Worm (Caenorhabditis elegans) whole organism, mixed stage, embryonic: Measurements from ENCODE around the gene E02H9.7.

ENCODE experiments used
- bed-3 ChIP-seq: fragments of 200-800 bp; sonication (Bioruptor generic); optimal IDR thresholded peaks from 3 replicates; lab custom pipeline; 2018; ENCODE audit warnings: mild to moderate bottlenecking, missing genetic modification characterization, moderate library complexity, missing compliant biosample characterization
- blmp-1 ChIP-seq: fragments of 150-350 bp; optimal IDR thresholded peaks from 2 replicates; lab custom pipeline; 2014; ENCODE audit warnings: missing biosample characterization, missing genetic modification characterization
- ceh-39 ChIP-seq: fragments of 150-350 bp; optimal IDR thresholded peaks from 2 replicates; lab custom pipeline; 2014; ENCODE audit warnings: missing biosample characterization, missing genetic modification characterization
- ceh-43 ChIP-seq: fragments of 200-800 bp; sonication (Bioruptor generic); optimal IDR thresholded peaks from 2 replicates; lab custom pipeline; 2018; ENCODE audit warnings: mild to moderate bottlenecking, missing genetic modification characterization, moderate library complexity, missing compliant biosample characterization
- ceh-83 ChIP-seq: fragments of 200-800 bp; sonication (Bioruptor generic); optimal IDR thresholded peaks from 2 replicates; lab custom pipeline; 2018; ENCODE audit warnings: mild to moderate bottlenecking, missing genetic modification characterization, missing compliant biosample characterization
- ces-1 ChIP-seq: fragments of 150-350 bp; optimal IDR thresholded peaks from 2 replicates; lab custom pipeline; 2014; ENCODE audit warnings: missing biosample characterization, missing genetic modification reagents, missing genetic modification characterization
- cnd-1 ChIP-seq: fragments of 200-800 bp; sonication (Bioruptor generic); optimal IDR thresholded peaks from 2 replicates; lab custom pipeline; 2018; ENCODE audit warnings: mild to moderate bottlenecking, missing genetic modification characterization, missing compliant biosample characterization
- drap-1 ChIP-seq: fragments of 200-800 bp; sonication (Bioruptor generic); optimal IDR thresholded peaks from 3 replicates; lab custom pipeline; 2018; ENCODE audit warnings: mild to moderate bottlenecking, missing genetic modification characterization, missing compliant biosample characterization
- elt-1 ChIP-seq: sonication (generic microtip); optimal IDR thresholded peaks from 2 replicates; lab custom pipeline; 2017; ENCODE audit warnings: missing genetic modification characterization, mild to moderate bottlenecking, missing compliant biosample characterization, antibody characterized with exemption, moderate library complexity, borderline replicate concordance; ENCODE audit not compliant: insufficient read depth
- elt-3 ChIP-seq: fragments of 150-350 bp; optimal IDR thresholded peaks from 2 replicates; lab custom pipeline; 2014; ENCODE audit warnings: missing biosample characterization, missing genetic modification characterization
- flh-1 ChIP-seq: fragments of 200-800 bp; sonication (Bioruptor generic); optimal IDR thresholded peaks from 2 replicates; lab custom pipeline; 2018; ENCODE audit warnings: mild to moderate bottlenecking, missing genetic modification characterization, moderate library complexity, missing compliant biosample characterization
- ham-2 ChIP-seq: fragments of 200-800 bp; sonication (Bioruptor generic); optimal IDR thresholded peaks from 2 replicates; lab custom pipeline; 2018; ENCODE audit warnings: mild to moderate bottlenecking, missing genetic modification characterization, missing compliant biosample characterization
- hlh-1 ChIP-seq: fragments of 150-350 bp; optimal IDR thresholded peaks from 2 replicates; lab custom pipeline; 2014; ENCODE audit warnings: missing biosample characterization, missing genetic modification reagents, missing genetic modification characterization
- lin-13 ChIP-seq: fragments of 150-350 bp; optimal IDR thresholded peaks from 2 replicates; lab custom pipeline; 2014; ENCODE audit warnings: missing biosample characterization, missing genetic modification characterization
- lin-32 ChIP-seq: fragments of 200-800 bp; sonication (Bioruptor generic); optimal IDR thresholded peaks from 2 replicates; lab custom pipeline; 2018; ENCODE audit warnings: mild to moderate bottlenecking, missing genetic modification characterization, missing compliant biosample characterization
- lsy-2 ChIP-seq: fragments of 150-350 bp; optimal IDR thresholded peaks from 2 replicates; lab custom pipeline; 2014; ENCODE audit warnings: missing biosample characterization, missing genetic modification characterization
- mab-5 ChIP-seq: fragments of 150-350 bp; optimal IDR thresholded peaks from 2 replicates; lab custom pipeline; 2014; ENCODE audit warnings: missing biosample characterization, missing genetic modification characterization
- mep-1 ChIP-seq: fragments of 150-350 bp; optimal IDR thresholded peaks from 2 replicates; lab custom pipeline; 2017; ENCODE audit warnings: missing biosample characterization, missing genetic modification reagents, missing genetic modification characterization, inconsistent platforms
- mls-2 ChIP-seq: sonication (generic microtip); optimal IDR thresholded peaks from 2 replicates; lab custom pipeline; 2016; ENCODE audit warnings: mild to moderate bottlenecking, missing genetic modification characterization, moderate library complexity, missing compliant biosample characterization
- nhr-12 ChIP-seq: fragments of 150-350 bp; optimal IDR thresholded peaks from 2 replicates; lab custom pipeline; 2014; ENCODE audit warnings: missing biosample characterization, missing genetic modification characterization
- nhr-2 ChIP-seq: fragments of 150-350 bp; optimal IDR thresholded peaks from 2 replicates; lab custom pipeline; 2014; ENCODE audit warnings: missing biosample characterization, missing genetic modification characterization
- nhr-237 ChIP-seq: fragments of 150-350 bp; optimal IDR thresholded peaks from 2 replicates; lab custom pipeline; 2014; ENCODE audit warnings: missing biosample characterization, missing genetic modification characterization
- nhr-28 ChIP-seq: fragments of 150-350 bp; optimal IDR thresholded peaks from 2 replicates; lab custom pipeline; 2014; ENCODE audit warnings: missing biosample characterization, missing genetic modification characterization
- nhr-76 ChIP-seq: sonication (generic microtip); optimal IDR thresholded peaks from 2 replicates; lab custom pipeline; 2017; ENCODE audit warnings: missing biosample characterization, missing genetic modification characterization
- pha-4 ChIP-seq: fragments of 150-350 bp; optimal IDR thresholded peaks from 2 replicates; lab custom pipeline; 2018; ENCODE audit warnings: missing biosample characterization, missing genetic modification reagents, missing genetic modification characterization
- sem-2 ChIP-seq: fragments of 200-800 bp; sonication (Bioruptor generic); optimal IDR thresholded peaks from 2 replicates; lab custom pipeline; 2018; ENCODE audit warnings: mild to moderate bottlenecking, missing genetic modification characterization, missing compliant biosample characterization
- unc-120 ChIP-seq: sonication (generic microtip); optimal IDR thresholded peaks from 2 replicates; lab custom pipeline; 2017; ENCODE audit warnings: missing genetic modification characterization, missing compliant biosample characterization; ENCODE audit not compliant: poor library complexity, severe bottlenecking
- unc-62 ChIP-seq: fragments of 150-350 bp; optimal IDR thresholded peaks from 2 replicates; lab custom pipeline; 2014; ENCODE audit warnings: missing biosample characterization, missing genetic modification reagents, missing genetic modification characterization
- zip-8 ChIP-seq: fragments of 150-350 bp; optimal IDR thresholded peaks from 2 replicates; lab custom pipeline; 2014; ENCODE audit warnings: missing biosample characterization, missing genetic modification characterization

The E02H9.7 gene

ce11 chrIII:2445574-2446259, at the start of gene E02H9.7, which contains the start of gene klo-2:
TSS of gene E02H9.7 (minus strand) at chrIII:2445674.
TSS of gene klo-2 (plus strand) at chrIII:2446209.
- TF ChIP-seq sem-2 (GFP tag; lab: Kevin White, UChicago) (no peak), pha-4 (tag; lab: Kevin White, UChicago) (no peak), nhr-76 (tag; lab: Kevin White, UChicago) (no peak), ham-2 (no peak), mls-2 (tag; lab: Kevin White, UChicago) (no peak), bed-3 (GFP tag; lab: Kevin White, UChicago) (no peak), flh-1 (no peak), zip-8 (tag; lab: Kevin White, UChicago) (no peak), elt-1 (tag; lab: Kevin White, UChicago) (no peak), lin-13 (no peak), nhr-12 (tag; lab: Kevin White, UChicago) (no peak), mab-5 (tag; lab: Kevin White, UChicago) (no peak)
- TF ChIP-seq, all 35 proteins: peak for 0

DNA sequence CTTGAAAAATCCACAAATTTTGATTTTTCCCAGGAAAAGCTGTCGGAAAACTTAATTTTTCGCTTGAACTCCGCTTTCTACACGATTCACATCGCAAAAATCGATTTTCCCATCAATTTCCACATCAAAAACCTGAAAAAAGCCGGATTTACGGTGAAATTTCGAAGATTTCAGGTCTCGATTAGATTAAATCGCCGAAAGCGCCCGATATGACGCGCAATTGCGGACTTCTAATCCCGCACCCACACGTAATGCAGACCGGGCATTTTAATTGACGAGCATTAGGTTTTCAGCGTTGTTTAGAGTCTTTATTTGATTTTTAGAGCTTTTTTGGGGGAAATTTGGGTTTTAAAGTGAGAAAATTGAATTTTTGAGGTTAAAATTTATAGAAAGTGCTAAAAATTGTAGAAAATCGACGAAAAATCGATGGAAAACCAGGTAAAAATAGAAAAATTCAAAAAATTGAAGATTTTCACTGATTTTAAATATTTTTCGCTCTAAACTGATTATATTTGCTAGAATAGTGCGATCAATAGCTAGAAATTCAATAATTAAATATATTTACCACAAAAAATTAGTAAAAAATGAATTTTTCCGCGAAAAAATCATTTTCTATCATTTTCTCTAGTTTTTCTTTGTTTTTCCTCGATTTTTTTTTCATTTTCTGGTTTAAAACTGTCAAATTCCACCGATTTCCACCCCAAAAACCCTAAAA, 41.7 kb upstream of the E02H9.7 start, which contains the start of gene Y54F10AL.1:
Gene Y54F10AL.1, plus strand, starts transcription at position 665 of the 715 bp plus-strand sequence.
- TF ChIP-seq lsy-2 (peak; percentile 5), nhr-237 (tag; lab: Kevin White, UChicago) (no peak), unc-120 (tag; lab: Kevin White, UChicago) (no peak), bed-3 (GFP tag; lab: Kevin White, UChicago) (no peak), nhr-28 (no peak), elt-1 (tag; lab: Kevin White, UChicago) (peak; percentile 75), ces-1 (peak; percentile 88), mep-1 (peak; percentile 10), lin-13 (peak; percentile 43)
- TF ChIP-seq, all 35 proteins: peak for 5

ce11 chrIII:2482754-2483153, 37.3 kb upstream of the E02H9.7 start:
- TF ChIP-seq hlh-1 (tag; lab: Kevin White, UChicago), result no peak
- no peak for TF ChIP-seq unc-62 (GFP tag; lab: Kevin White, UChicago)
- no peak for TF ChIP-seq ceh-83
- no peak for TF ChIP-seq drap-1 (GFP tag; lab: Kevin White, UChicago)
- TF ChIP-seq sem-2 (GFP tag; lab: Kevin White, UChicago), result no peak
- no peak for TF ChIP-seq cnd-1 (tag; lab: Kevin White, UChicago)

- TF ChIP-seq blmp-1 (tag; lab: Kevin White, UChicago) (no peak), lin-13 (peak; percentile 60), elt-3 (tag; lab: Kevin White, UChicago) (no peak), lsy-2 (peak; percentile 78)
Observed at ce11 chrIII:2482171-2482570, 36.7 kb upstream of the E02H9.7 start.

- TF ChIP-seq hlh-1 (tag; lab: Kevin White, UChicago), result no peak
- no peak for TF ChIP-seq flh-1
- TF ChIP-seq ceh-39 (tag; lab: Kevin White, UChicago), result no peak
- no peak for TF ChIP-seq elt-3 (tag; lab: Kevin White, UChicago)
- TF ChIP-seq lin-32 (GFP tag; lab: Kevin White, UChicago), result no peak
- no peak for TF ChIP-seq nhr-12 (tag; lab: Kevin White, UChicago)
- TF ChIP-seq mls-2 (tag; lab: Kevin White, UChicago), result no peak
- no peak for TF ChIP-seq nhr-76 (tag; lab: Kevin White, UChicago)
- TF ChIP-seq unc-62 (GFP tag; lab: Kevin White, UChicago), result no peak
- TF ChIP-seq cnd-1 (tag; lab: Kevin White, UChicago), result no peak
- TF ChIP-seq blmp-1 (tag; lab: Kevin White, UChicago), result no peak
- TF ChIP-seq nhr-2 (tag; lab: Kevin White, UChicago), result no peak
- TF ChIP-seq unc-120 (tag; lab: Kevin White, UChicago), result no peak
- TF ChIP-seq zip-8 (tag; lab: Kevin White, UChicago), result no peak
- TF ChIP-seq mep-1, result no peak
- no peak for TF ChIP-seq elt-1 (tag; lab: Kevin White, UChicago)
- no peak for TF ChIP-seq ceh-43 (GFP tag; lab: Kevin White, UChicago)
Observed at ce11 chrIII:2478605-2479004, 33.1 kb upstream of the E02H9.7 start.
